Worm (Caenorhabditis elegans) whole organism, L4/young adult: Measurements from ENCODE around the gene nuo-3.
"Not testable (repeated sequence)": the region's sequence is repeated elsewhere in the genome, so short reads cannot be mapped to it uniquely, and the experiment has no call there.

Experiments used
- W03F9.2 ChIP-seq: fragments of 150-350 bp; optimal IDR thresholded peaks from 2 replicates; lab custom pipeline; 2014; ENCODE audit warnings: missing biosample characterization, missing genetic modification characterization
- dao-5 ChIP-seq: sonication (generic microtip); optimal IDR thresholded peaks from 2 replicates; lab custom pipeline; 2016; ENCODE audit warnings: missing genotype, missing genetic modification characterization, moderate library complexity, missing compliant biosample characterization
- him-1 ChIP-seq: sonication (generic microtip); optimal IDR thresholded peaks from 2 replicates; lab custom pipeline; 2016; ENCODE audit warnings: missing genotype, missing genetic modification reagents, missing genetic modification characterization, missing compliant biosample characterization

nuo-3 gene

ce11 chrIV:14797354-14797753 lies at the start of gene nuo-3, which contains the start of gene Y57G11C.1147:
TSS of gene nuo-3 (minus strand) at chrIV:14797544.
TSS of gene Y57G11C.1147 (minus strand) at chrIV:14797514.
- no peak for TF ChIP-seq dao-5
- TF ChIP-seq W03F9.2 (tag; lab: Kevin White, UChicago) = no peak
- TF ChIP-seq him-1 = no peak

ce11 chrIV:14843062-14843461 lies 45.7 kb upstream of the nuo-3 start, which contains the start of gene Y57G11C.20:
TSS of gene Y57G11C.20 (plus strand) at chrIV:14843362.
- TF ChIP-seq dao-5; W03F9.2 (tag; lab: Kevin White, UChicago); him-1: not testable (repeated sequence)

DNA sequence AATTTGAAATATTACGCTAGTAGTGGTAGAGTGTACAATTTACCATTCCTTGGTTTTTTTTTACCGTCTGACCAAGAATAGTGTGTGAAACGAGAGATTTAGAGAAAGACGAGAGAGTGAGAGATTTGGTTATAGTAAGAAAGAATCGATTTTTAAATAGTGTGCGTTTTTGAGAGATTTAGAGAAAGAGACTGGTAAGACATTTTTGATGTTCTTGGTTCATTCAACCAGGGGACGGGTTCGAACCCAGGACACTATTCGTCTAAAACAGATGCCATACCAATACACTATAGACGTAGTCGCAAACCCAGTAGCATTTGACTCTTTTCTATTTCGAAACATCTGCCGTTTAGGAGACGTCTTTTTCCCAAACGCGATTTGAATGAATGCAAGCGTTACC lies 40.8 kb upstream of the nuo-3 start:
- TF ChIP-seq him-1 (peak; percentile 72), W03F9.2 (tag; lab: Kevin White, UChicago) (no peak), dao-5 (peak; percentile 76)

ce11 chrIV:14836885-14837284 lies 39.5 kb upstream of the nuo-3 start, which contains the start of gene Y57G11C.22:
TSS of gene Y57G11C.22 (plus strand) at chrIV:14837211.
- TF ChIP-seq him-1 = no peak
- TF ChIP-seq dao-5 = no peak
- TF ChIP-seq W03F9.2 (tag; lab: Kevin White, UChicago) = no peak

DNA sequence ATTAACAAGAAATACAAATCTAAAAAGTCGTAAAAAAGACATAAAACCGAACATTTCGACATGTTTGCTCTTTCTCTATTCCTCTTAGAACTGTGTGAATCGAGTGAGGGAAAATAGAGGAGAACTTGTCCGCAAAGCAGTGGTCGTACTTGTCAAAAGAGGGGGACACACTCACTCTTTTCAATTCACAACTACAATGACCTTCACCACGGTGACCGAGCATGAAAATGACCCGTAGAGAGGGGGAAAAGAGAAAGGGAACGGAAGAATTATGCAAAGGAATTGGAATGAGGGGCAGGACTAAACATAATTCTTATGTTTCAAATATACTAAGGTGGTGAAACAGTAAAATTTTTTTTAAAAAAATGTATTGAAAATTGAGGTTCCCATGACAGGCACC lies 36.2 kb upstream of the nuo-3 start:
- TF ChIP-seq W03F9.2 (tag; lab: Kevin White, UChicago) = no peak
- TF ChIP-seq him-1 = no peak
- no peak for TF ChIP-seq dao-5

- TF ChIP-seq dao-5 (no peak), W03F9.2 (tag; lab: Kevin White, UChicago) (no peak), him-1 (no peak)
These were observed 31.7 kb upstream of the nuo-3 start, which contains the start of gene hhat-2 for ce11 chrIV:14829026-14829425. TSS of gene hhat-2 (minus strand) at chrIV:14829126.

DNA sequence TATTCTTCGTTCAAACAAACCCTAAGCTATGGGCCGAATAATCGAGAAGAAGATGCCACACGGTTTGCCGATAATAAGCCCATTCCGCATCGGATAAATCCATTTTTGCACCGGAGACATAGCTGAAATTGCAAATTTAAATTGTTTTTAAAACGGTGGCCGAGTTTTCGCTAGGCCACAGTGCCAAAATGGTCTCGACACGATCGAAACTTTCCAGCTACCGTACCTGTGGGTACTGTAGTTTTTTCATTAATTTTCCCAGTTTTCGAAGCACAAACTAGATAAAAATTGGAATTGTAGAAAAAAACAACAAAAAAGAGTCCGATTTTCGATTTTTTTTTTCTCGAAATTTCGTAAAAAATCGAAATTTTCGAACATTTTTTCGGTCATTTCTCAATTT lies 30.9 kb upstream of the nuo-3 start:
- no peak for TF ChIP-seq dao-5
- TF ChIP-seq W03F9.2 (tag; lab: Kevin White, UChicago) = no peak
- no peak for TF ChIP-seq him-1

DNA sequence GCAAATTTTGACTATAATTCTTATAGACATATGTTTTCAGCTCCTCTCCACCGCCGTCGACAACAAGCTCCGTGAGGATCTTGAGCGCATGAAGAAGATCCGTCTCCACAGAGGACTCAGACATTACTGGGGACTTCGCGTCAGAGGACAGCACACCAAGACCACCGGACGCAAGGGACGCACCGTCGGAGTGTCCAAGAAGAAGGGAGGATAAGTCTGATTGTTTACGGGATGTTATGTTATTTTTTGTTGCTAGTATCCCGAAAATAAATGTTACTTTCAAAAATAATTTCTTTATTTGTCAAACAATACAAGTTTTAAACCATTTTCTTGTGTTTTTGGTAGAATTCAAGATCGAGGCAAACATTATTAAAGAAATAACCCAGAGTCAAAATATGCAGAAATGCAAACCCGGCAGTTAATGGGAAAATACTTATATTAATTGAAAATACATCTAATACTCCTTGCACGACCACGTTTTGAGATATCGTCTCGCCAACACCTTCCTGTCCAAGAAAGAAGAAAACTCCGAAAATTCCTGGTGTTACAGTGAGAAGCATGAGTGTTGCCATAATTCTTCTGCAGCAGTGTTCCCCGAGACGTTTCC lies 28.9 kb upstream of the nuo-3 start:
- TF ChIP-seq W03F9.2 (tag; lab: Kevin White, UChicago) = no peak
- no peak for TF ChIP-seq him-1
- no peak for TF ChIP-seq dao-5

- no peak for TF ChIP-seq W03F9.2 (tag; lab: Kevin White, UChicago)
These were observed 28.0 kb upstream of the nuo-3 start, which contains the start of gene rps-18 for ce11 chrIV:14825379-14825778. TSS of gene rps-18 (plus strand) at chrIV:14825679.

DNA sequence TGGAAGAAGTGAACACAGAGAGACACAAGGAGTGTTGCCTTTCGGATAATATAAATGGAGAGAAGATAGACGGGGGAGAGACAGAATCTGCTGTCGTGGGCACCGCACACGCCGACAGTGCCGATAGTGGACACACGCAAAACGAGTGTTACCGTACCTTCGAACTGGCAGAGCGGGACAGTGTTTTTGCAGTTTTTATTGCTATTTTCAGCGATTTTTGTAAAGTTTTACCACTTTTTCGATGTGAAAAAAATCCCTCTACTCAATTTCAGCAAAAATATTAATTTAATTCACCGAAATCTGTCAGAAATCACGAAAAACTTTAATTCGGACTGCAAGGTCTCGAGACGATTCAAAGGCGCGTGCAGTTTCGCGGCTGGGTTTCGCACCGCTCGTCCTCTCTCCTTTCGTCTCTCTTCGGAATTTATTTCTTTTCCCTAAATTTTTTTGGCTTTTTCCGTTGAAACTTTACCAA lies 27.6 kb upstream of the nuo-3 start, which contains the start of gene sec-61.A:
sec-61.A (minus strand) TSS at position 387 of the 475 bp plus-strand sequence.
- TF ChIP-seq him-1 (peak; percentile 32), W03F9.2 (tag; lab: Kevin White, UChicago) (peak; percentile 42), dao-5 (no peak)

DNA sequence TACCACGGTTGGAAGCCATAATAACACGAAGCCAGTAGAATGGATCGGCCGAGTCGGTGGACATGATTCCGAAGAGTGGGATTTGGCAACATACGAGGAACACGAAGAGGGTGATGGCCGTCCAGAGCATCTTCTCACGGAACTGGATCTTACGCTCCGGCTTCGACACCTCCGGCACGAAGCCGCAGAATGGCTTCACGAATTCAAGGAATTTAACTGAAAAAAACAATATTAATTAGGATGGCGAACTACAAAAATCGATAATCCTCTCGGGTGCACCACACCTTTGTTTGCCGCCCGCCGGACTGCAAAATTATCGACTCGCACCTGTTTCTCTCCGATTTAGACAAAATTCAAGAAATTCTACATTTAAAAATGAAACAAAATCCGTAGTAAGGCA lies 26.9 kb upstream of the nuo-3 start:
- TF ChIP-seq dao-5 (no peak), W03F9.2 (tag; lab: Kevin White, UChicago) (no peak), him-1 (no peak)

- TF ChIP-seq W03F9.2 (tag; lab: Kevin White, UChicago) (no peak), dao-5 (peak; percentile 35)
These were observed 24.9 kb upstream of the nuo-3 start for ce11 chrIV:14822267-14822666.

DNA sequence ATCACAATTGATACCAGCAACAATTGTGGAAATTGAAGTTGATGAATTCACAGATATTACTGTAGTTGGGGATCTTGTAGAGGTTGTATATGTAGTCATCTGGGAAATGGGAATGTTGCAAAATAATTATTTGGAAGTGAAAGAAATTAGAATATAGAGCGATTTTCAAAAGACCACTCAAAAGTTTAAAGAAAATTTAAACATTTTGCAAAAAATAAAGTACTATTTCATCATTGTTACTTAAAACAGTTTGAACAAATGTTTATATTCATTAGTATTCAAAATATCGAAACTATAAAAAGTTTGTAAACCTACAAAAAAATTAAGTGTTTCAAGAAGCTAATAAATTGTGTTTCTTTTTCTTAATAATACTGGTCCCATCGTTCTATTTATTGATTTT lies 18.9 kb upstream of the nuo-3 start, which contains the start of gene Y57G11C.46:
Y57G11C.46 (minus strand) TSS at position 101 of the 400 bp plus-strand sequence.
- no peak for TF ChIP-seq him-1
- no peak for TF ChIP-seq W03F9.2 (tag; lab: Kevin White, UChicago)
- no peak for TF ChIP-seq dao-5

ce11 chrIV:14806903-14807302 lies 9.6 kb upstream of the nuo-3 start, which contains the start of gene oig-5:
TSS of gene oig-5 (plus strand) at chrIV:14807203.
- TF ChIP-seq him-1 (no peak), dao-5 (no peak), W03F9.2 (tag; lab: Kevin White, UChicago) (no peak)

DNA sequence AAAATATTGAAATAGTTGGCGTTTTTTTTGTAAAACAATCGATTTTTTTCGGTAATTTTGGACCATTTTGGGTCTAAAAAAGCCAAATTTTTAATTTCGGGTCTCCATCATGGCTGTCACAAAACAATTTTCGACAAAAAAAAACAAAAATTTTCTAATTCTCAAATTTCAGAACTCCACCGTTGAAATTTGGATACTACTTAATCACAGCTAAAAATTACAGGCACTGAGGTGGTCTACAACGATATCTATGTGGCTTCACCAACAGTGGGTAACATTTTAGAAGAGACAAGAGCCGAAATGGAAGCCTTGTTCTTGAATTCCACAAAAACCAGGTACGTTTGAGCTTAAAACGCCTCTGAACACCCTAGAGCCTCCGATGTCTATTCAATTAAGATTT lies 5.0 kb upstream of the nuo-3 start, which contains the start of gene Y57G11C.1142:
Y57G11C.1142 (plus strand) TSS at position 301 of the 400 bp plus-strand sequence.
- TF ChIP-seq dao-5 (no peak), him-1 (no peak), W03F9.2 (tag; lab: Kevin White, UChicago) (no peak)
